Worm (Caenorhabditis elegans): Measurements from ENCODE around the gene srd-31.

DNA sequence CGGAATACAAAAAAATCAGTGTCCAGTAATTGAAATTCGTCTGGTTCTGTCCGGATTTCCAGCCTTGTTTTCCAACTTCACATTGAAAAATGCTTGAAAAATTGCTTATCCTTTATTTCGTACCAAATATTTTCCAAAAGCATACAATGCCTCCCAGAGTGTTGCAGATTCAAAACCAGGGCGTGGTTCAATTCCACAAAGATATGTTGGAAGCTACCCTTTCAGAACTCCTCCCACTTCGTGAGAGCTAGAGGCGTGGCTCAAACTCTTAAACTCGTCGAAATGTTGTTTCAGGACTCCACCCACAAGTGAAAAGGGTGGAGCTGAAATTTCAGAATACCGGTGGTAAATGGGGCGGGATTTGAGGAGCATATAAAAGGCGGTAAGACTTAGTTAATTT lies 41.3 kb upstream of the srd-31 start, which contains the start of gene C12D5.3:
- TF ChIP-seq R02D3.7 (tag; optimal IDR thresholded peaks at IDR 0.05), result no peak
- TF ChIP-seq mdl-1 (tag; optimal IDR thresholded peaks at IDR 0.05), result no peak
- no peak for TF ChIP-seq ztf-11 (tag; optimal IDR thresholded peaks at IDR 0.05)
- no peak for TF ChIP-seq nhr-6 (tag; optimal IDR thresholded peaks at IDR 0.05)
- no peak for TF ChIP-seq aly-2 (tag; optimal IDR thresholded peaks at IDR 0.05)
- TF ChIP-seq lin-39 (tag; optimal IDR thresholded peaks at IDR 0.05), result no peak
- TF ChIP-seq ceh-82 (tag; optimal IDR thresholded peaks at IDR 0.05), result no peak

Data from whole organism, L2 larva.